Worm (Caenorhabditis elegans): ENCODE results near the gene clec-142.

clec-142 gene

ce11 chrII:8295296-8295695 is 16.8 kb downstream of the clec-142 start, which contains the start of gene nlp-55:
nlp-55 (minus strand) TSS chrII:8295396.
- no peak for TF ChIP-seq fkh-3 (tag; optimal IDR thresholded peaks at IDR 0.05)
- TF ChIP-seq akir-1 (GFP tag; optimal IDR thresholded peaks at IDR 0.05) = no peak
- no peak for TF ChIP-seq B0035.1 (tag; optimal IDR thresholded peaks at IDR 0.05)
- no peak for TF ChIP-seq sdz-38 (tag; optimal IDR thresholded peaks at IDR 0.05)

- TF ChIP-seq B0261.1 (tag; optimal IDR thresholded peaks at IDR 0.05) = no peak
- TF ChIP-seq him-1 (tag; optimal IDR thresholded peaks at IDR 0.05) = no peak
- TF ChIP-seq C17E4.6 (GFP tag; IDR thresholded peaks at IDR 0.05) = no peak
- TF ChIP-seq attf-6 (GFP tag; IDR thresholded peaks at IDR 0.05) = no peak
- no peak for TF ChIP-seq lin-26 (GFP tag; IDR thresholded peaks at IDR 0.05)
- no peak for TF ChIP-seq lin-40 (tag; optimal IDR thresholded peaks at IDR 0.05)
These were observed 29.8 kb downstream of the clec-142 start for ce11 chrII:8308314-8308713.

- TF ChIP-seq zfh-2 (GFP tag; conservative IDR thresholded peaks at IDR 0.05) (no peak), hrde-1 (tag; optimal IDR thresholded peaks at IDR 0.05; ENCODE audit: borderline replicate concordance) (no peak), nhr-120 (GFP tag; IDR thresholded peaks at IDR 0.05) (no peak), ceh-58 (GFP tag; IDR thresholded peaks at IDR 0.05) (no peak), bed-2 (GFP tag; IDR thresholded peaks at IDR 0.05) (no peak), egl-18 (GFP tag; IDR thresholded peaks at IDR 0.05) (no peak)
These were observed 33.0 kb downstream of the clec-142 start for ce11 chrII:8311484-8311883.

- TF ChIP-seq attf-6 (GFP tag; IDR thresholded peaks at IDR 0.05) (no peak), F39B2.1 (GFP tag; IDR thresholded peaks at IDR 0.05) (no peak), zfh-2 (GFP tag; conservative IDR thresholded peaks at IDR 0.05) (no peak), ztf-6 (GFP tag; IDR thresholded peaks at IDR 0.05) (no peak), nfyb-1 (GFP tag; IDR thresholded peaks at IDR 0.05) (no peak), dox-1 (GFP tag; IDR thresholded peaks at IDR 0.05) (no peak), ztf-26 (tag; optimal IDR thresholded peaks at IDR 0.05) (no peak), let-607 (tag; optimal IDR thresholded peaks at IDR 0.05) (no peak), dpl-1 (GFP tag; optimal IDR thresholded peaks at IDR 0.05) (no peak), B0019.2 (GFP tag; conservative IDR thresholded peaks at IDR 0.05) (no peak), sptf-2 (GFP tag; optimal IDR thresholded peaks at IDR 0.05) (no peak), attf-5 (GFP tag; optimal IDR thresholded peaks at IDR 0.05) (no peak), egrh-3 (GFP tag; IDR thresholded peaks at IDR 0.05) (no peak), nhr-120 (GFP tag; IDR thresholded peaks at IDR 0.05) (no peak)
These were observed 33.5 kb downstream of the clec-142 start for ce11 chrII:8312012-8312411.

- no peak for TF ChIP-seq madf-10 (tag; optimal IDR thresholded peaks at IDR 0.05)
- no peak for TF ChIP-seq mel-28 (tag; optimal IDR thresholded peaks at IDR 0.05; ENCODE audit: borderline replicate concordance)
- no peak for TF ChIP-seq attf-5 (GFP tag; optimal IDR thresholded peaks at IDR 0.05)
- TF ChIP-seq fkh-3 (tag; optimal IDR thresholded peaks at IDR 0.05) = no peak
- no peak for TF ChIP-seq ztf-18 (tag; optimal IDR thresholded peaks at IDR 0.05)
- no peak for TF ChIP-seq tbp1 (GFP tag; optimal IDR thresholded peaks at IDR 0.05)
- TF ChIP-seq C06A6.2 (GFP tag; conservative IDR thresholded peaks at IDR 0.05) = no peak
- no peak for TF ChIP-seq hlh-26 (GFP tag; conservative IDR thresholded peaks at IDR 0.05)
These were observed 36.3 kb downstream of the clec-142 start for ce11 chrII:8314768-8315167.

All from whole organism, young adult.